Fruit fly (Drosophila melanogaster): ENCODE results near the gene kdn.

DNA sequence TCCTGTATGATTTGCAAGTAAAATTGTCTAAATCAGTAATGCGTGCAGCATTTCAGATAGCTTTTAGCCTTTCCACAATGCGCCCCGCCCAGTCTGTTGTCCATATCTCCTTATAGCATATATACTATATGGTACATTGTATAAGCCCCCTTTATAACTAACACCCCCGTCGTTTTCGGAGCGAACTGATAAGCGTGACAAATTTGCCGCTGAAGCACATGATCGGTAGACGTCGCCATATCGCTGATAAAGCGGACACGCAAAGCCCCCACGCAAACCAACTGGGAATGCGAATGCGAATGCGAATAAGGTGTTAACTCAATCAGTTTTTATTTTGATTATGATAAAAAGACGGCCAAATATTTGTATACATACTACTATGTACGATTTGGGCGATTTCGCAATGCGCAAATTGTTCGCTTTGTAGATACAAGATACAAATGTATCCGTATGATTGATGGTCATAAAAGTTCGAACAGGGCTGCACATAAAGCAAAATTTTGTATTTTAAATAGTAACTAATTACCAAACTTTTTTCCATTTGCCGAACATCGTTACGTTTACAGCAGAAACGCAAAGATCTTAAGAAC, 4.8 kb downstream of the kdn start:
- TF ChIP-seq CG12768 (GFP tag; optimal IDR thresholded peaks at IDR 0.05) (no peak), tj (GFP tag; optimal IDR thresholded peaks at IDR 0.05) (peak; percentile 64), ovo (GFP tag; optimal IDR thresholded peaks at IDR 0.05) (no peak), CG33017 (tag; optimal IDR thresholded peaks at IDR 0.05) (peak; percentile 15), CG11617 (GFP tag; optimal IDR thresholded peaks at IDR 0.05) (no peak)
